Worm (Caenorhabditis elegans) whole organism, mixed stage, embryonic: Measurements from ENCODE around the gene plc-3.
A peak's percentile ranks its signal among the peaks of the same experiment; 100 is the strongest.

Experiments
- M03D4.4 ChIP-seq: sonication (generic microtip); optimal IDR thresholded peaks from 2 replicates; lab custom pipeline; 2017; ENCODE audit warnings: mild to moderate bottlenecking, missing genetic modification characterization, missing compliant biosample characterization
- bed-3 ChIP-seq: fragments of 200-800 bp; sonication (Bioruptor generic); optimal IDR thresholded peaks from 3 replicates; lab custom pipeline; 2018; ENCODE audit warnings: mild to moderate bottlenecking, missing genetic modification characterization, moderate library complexity, missing compliant biosample characterization
- blmp-1 ChIP-seq: fragments of 150-350 bp; optimal IDR thresholded peaks from 2 replicates; lab custom pipeline; 2014; ENCODE audit warnings: missing biosample characterization, missing genetic modification characterization
- ceh-43 ChIP-seq: fragments of 200-800 bp; sonication (Bioruptor generic); optimal IDR thresholded peaks from 2 replicates; lab custom pipeline; 2018; ENCODE audit warnings: mild to moderate bottlenecking, missing genetic modification characterization, moderate library complexity, missing compliant biosample characterization
- ces-1 ChIP-seq: fragments of 150-350 bp; optimal IDR thresholded peaks from 2 replicates; lab custom pipeline; 2014; ENCODE audit warnings: missing biosample characterization, missing genetic modification reagents, missing genetic modification characterization
- cnd-1 ChIP-seq: fragments of 200-800 bp; sonication (Bioruptor generic); optimal IDR thresholded peaks from 2 replicates; lab custom pipeline; 2018; ENCODE audit warnings: mild to moderate bottlenecking, missing genetic modification characterization, missing compliant biosample characterization
- drap-1 ChIP-seq: fragments of 200-800 bp; sonication (Bioruptor generic); optimal IDR thresholded peaks from 3 replicates; lab custom pipeline; 2018; ENCODE audit warnings: mild to moderate bottlenecking, missing genetic modification characterization, missing compliant biosample characterization
- elt-1 ChIP-seq: sonication (generic microtip); optimal IDR thresholded peaks from 2 replicates; lab custom pipeline; 2017; ENCODE audit warnings: missing genetic modification characterization, mild to moderate bottlenecking, missing compliant biosample characterization, antibody characterized with exemption, moderate library complexity, borderline replicate concordance; ENCODE audit not compliant: insufficient read depth
- elt-3 ChIP-seq: fragments of 150-350 bp; optimal IDR thresholded peaks from 2 replicates; lab custom pipeline; 2014; ENCODE audit warnings: missing biosample characterization, missing genetic modification characterization
- flh-1 ChIP-seq: fragments of 200-800 bp; sonication (Bioruptor generic); optimal IDR thresholded peaks from 2 replicates; lab custom pipeline; 2018; ENCODE audit warnings: mild to moderate bottlenecking, missing genetic modification characterization, moderate library complexity, missing compliant biosample characterization
- ham-2 ChIP-seq: fragments of 200-800 bp; sonication (Bioruptor generic); optimal IDR thresholded peaks from 2 replicates; lab custom pipeline; 2018; ENCODE audit warnings: mild to moderate bottlenecking, missing genetic modification characterization, missing compliant biosample characterization
- hlh-1 ChIP-seq: fragments of 150-350 bp; optimal IDR thresholded peaks from 2 replicates; lab custom pipeline; 2014; ENCODE audit warnings: missing biosample characterization, missing genetic modification reagents, missing genetic modification characterization
- lin-32 ChIP-seq: fragments of 200-800 bp; sonication (Bioruptor generic); optimal IDR thresholded peaks from 2 replicates; lab custom pipeline; 2018; ENCODE audit warnings: mild to moderate bottlenecking, missing genetic modification characterization, missing compliant biosample characterization
- lsy-2 ChIP-seq: fragments of 150-350 bp; optimal IDR thresholded peaks from 2 replicates; lab custom pipeline; 2014; ENCODE audit warnings: missing biosample characterization, missing genetic modification characterization
- mep-1 ChIP-seq: fragments of 150-350 bp; optimal IDR thresholded peaks from 2 replicates; lab custom pipeline; 2017; ENCODE audit warnings: missing biosample characterization, missing genetic modification reagents, missing genetic modification characterization, inconsistent platforms
- mls-2 ChIP-seq: sonication (generic microtip); optimal IDR thresholded peaks from 2 replicates; lab custom pipeline; 2016; ENCODE audit warnings: mild to moderate bottlenecking, missing genetic modification characterization, moderate library complexity, missing compliant biosample characterization
- nhr-12 ChIP-seq: fragments of 150-350 bp; optimal IDR thresholded peaks from 2 replicates; lab custom pipeline; 2014; ENCODE audit warnings: missing biosample characterization, missing genetic modification characterization
- nhr-2 ChIP-seq: fragments of 150-350 bp; optimal IDR thresholded peaks from 2 replicates; lab custom pipeline; 2014; ENCODE audit warnings: missing biosample characterization, missing genetic modification characterization
- nhr-28 ChIP-seq: fragments of 150-350 bp; optimal IDR thresholded peaks from 2 replicates; lab custom pipeline; 2014; ENCODE audit warnings: missing biosample characterization, missing genetic modification characterization
- nhr-76 ChIP-seq: sonication (generic microtip); optimal IDR thresholded peaks from 2 replicates; lab custom pipeline; 2017; ENCODE audit warnings: missing biosample characterization, missing genetic modification characterization
- pha-4 ChIP-seq: fragments of 150-350 bp; optimal IDR thresholded peaks from 2 replicates; lab custom pipeline; 2018; ENCODE audit warnings: missing biosample characterization, missing genetic modification reagents, missing genetic modification characterization
- sem-2 ChIP-seq: fragments of 200-800 bp; sonication (Bioruptor generic); optimal IDR thresholded peaks from 2 replicates; lab custom pipeline; 2018; ENCODE audit warnings: mild to moderate bottlenecking, missing genetic modification characterization, missing compliant biosample characterization
- sptf-1 ChIP-seq: sonication (generic microtip); optimal IDR thresholded peaks from 2 replicates; lab custom pipeline; 2017; ENCODE audit warnings: mild to moderate bottlenecking, missing genetic modification characterization, moderate library complexity, missing compliant biosample characterization
- tbx-8 ChIP-seq: fragments of 200-800 bp; sonication (Bioruptor generic); optimal IDR thresholded peaks from 2 replicates; lab custom pipeline; 2018; ENCODE audit warnings: mild to moderate bottlenecking, missing genetic modification characterization, moderate library complexity, missing compliant biosample characterization
- unc-120 ChIP-seq: sonication (generic microtip); optimal IDR thresholded peaks from 2 replicates; lab custom pipeline; 2017; ENCODE audit warnings: missing genetic modification characterization, missing compliant biosample characterization; ENCODE audit not compliant: poor library complexity, severe bottlenecking
- unc-39 ChIP-seq: fragments of 150-350 bp; optimal IDR thresholded peaks from 2 replicates; lab custom pipeline; 2014; ENCODE audit warnings: missing biosample characterization, missing genetic modification characterization
- unc-62 ChIP-seq: fragments of 150-350 bp; optimal IDR thresholded peaks from 2 replicates; lab custom pipeline; 2014; ENCODE audit warnings: missing biosample characterization, missing genetic modification reagents, missing genetic modification characterization
- zip-8 ChIP-seq: fragments of 150-350 bp; optimal IDR thresholded peaks from 2 replicates; lab custom pipeline; 2014; ENCODE audit warnings: missing biosample characterization, missing genetic modification characterization
- ztf-11 ChIP-seq: fragments of 150-350 bp; optimal IDR thresholded peaks from 2 replicates; lab custom pipeline; 2014; ENCODE audit warnings: missing biosample characterization, missing genetic modification characterization

plc-3 gene

DNA sequence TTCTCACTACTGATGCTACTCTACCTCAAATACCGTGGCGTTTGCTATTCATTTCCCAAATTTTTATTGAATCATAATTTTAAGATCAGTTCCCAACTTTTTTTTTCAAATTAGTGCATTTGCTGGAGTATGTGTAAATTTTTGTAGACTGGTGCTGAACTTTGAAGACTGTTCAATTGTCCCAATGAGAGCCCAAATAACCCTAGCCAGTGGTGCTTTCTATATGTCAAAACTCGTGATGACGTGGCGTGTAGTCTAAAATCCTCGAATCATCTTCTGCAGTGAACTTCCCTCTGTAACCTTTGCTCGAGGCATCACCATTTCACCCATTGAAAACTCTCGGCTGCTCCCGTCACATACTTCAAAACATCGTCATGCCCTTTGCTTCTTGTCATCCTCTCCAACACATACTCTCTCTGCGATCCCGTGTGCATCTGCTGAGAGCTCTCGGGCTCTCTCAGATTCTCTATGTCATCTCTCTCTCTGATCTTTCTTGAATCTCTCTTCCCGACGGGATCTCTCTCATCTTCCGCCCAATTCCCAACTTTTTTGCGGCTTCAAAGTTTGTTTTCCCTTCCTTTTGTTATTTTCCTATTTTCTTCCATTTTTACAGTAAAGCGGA lies 18.1 kb upstream of the plc-3 start:
- TF ChIP-seq elt-3 (tag; lab: Kevin White, UChicago) = no peak
- TF ChIP-seq hlh-1 (tag; lab: Kevin White, UChicago) = peak; percentile 53
- TF ChIP-seq ztf-11 (tag; lab: Kevin White, UChicago) = no peak
- no peak for TF ChIP-seq lin-32 (GFP tag; lab: Kevin White, UChicago)
- no peak for TF ChIP-seq nhr-2 (tag; lab: Kevin White, UChicago)
- no peak for TF ChIP-seq unc-120 (tag; lab: Kevin White, UChicago)
- TF ChIP-seq pha-4 (tag; lab: Kevin White, UChicago) = peak; percentile 32
- no peak for TF ChIP-seq zip-8 (tag; lab: Kevin White, UChicago)

DNA sequence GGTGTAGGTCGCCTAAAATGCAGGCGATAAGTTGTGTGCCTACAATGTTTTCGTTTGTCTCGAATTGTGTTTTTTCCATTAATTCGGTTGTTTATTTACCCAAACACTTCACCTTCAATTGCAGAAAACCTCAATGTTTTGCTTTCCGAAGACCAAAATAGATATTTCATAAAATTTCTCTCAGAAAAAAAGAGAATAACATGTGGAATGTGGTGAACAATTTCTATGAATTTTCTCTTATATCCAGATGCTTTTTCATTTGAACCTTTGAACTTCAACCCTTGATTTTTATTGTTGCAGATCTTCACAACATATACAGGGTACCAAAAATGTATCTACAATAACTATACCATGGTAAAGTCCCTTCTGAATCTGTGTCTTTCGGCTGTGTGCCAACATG lies 16.3 kb upstream of the plc-3 start, which contains the start of gene T01E8.1:
TSS of gene T01E8.1 (plus strand) at position 301 of the 400 bp plus-strand sequence.
- no peak for TF ChIP-seq mls-2 (tag; lab: Kevin White, UChicago)
- no peak for TF ChIP-seq ces-1 (GFP tag; lab: Kevin White, UChicago)
- TF ChIP-seq sptf-1 (tag; lab: Kevin White, UChicago) = no peak
- no peak for TF ChIP-seq hlh-1 (tag; lab: Kevin White, UChicago)
- no peak for TF ChIP-seq nhr-12 (tag; lab: Kevin White, UChicago)
- TF ChIP-seq sem-2 (GFP tag; lab: Kevin White, UChicago) = no peak
- no peak for TF ChIP-seq lin-32 (GFP tag; lab: Kevin White, UChicago)
- no peak for TF ChIP-seq mep-1
- no peak for TF ChIP-seq lsy-2 (tag; lab: Kevin White, UChicago)

DNA sequence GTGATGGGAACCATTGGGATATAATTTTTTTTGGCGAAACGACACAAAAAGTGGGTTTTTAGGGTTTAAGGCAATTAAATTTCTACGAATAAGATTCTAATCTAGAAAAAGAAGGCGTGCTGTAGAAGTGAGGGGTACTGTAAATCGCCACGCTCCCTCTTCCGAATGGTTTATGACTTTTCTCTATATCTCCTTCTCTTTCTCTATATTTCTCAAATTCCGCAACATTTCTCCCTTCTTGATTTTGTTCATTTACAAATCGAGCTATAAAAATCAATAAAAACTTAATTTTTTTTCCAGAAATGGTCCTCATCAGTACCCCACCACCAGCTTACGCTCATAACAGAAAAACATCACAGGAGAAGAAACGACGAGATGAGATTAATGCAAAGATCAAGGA lies 4.5 kb upstream of the plc-3 start, which contains the start of gene ref-1:
TSS of gene ref-1 (plus strand) at position 301 of the 400 bp plus-strand sequence.
- no peak for TF ChIP-seq blmp-1
- TF ChIP-seq drap-1 (GFP tag; lab: Kevin White, UChicago) = no peak
- TF ChIP-seq unc-62 (GFP tag; lab: Kevin White, UChicago) = no peak
- no peak for TF ChIP-seq bed-3 (GFP tag; lab: Kevin White, UChicago)
- no peak for TF ChIP-seq nhr-76 (tag; lab: Kevin White, UChicago)
- TF ChIP-seq M03D4.4 = no peak
- TF ChIP-seq sem-2 (GFP tag; lab: Kevin White, UChicago) = no peak
- no peak for TF ChIP-seq unc-120 (tag; lab: Kevin White, UChicago)
- no peak for TF ChIP-seq nhr-28 (tag; lab: Kevin White, UChicago)
- no peak for TF ChIP-seq ham-2 (GFP tag; lab: Kevin White, UChicago)
- no peak for TF ChIP-seq flh-1
- no peak for TF ChIP-seq mep-1
- no peak for TF ChIP-seq ceh-43 (GFP tag; lab: Kevin White, UChicago)
- TF ChIP-seq sptf-1 (tag; lab: Kevin White, UChicago) = no peak
- TF ChIP-seq pha-4 (tag; lab: Kevin White, UChicago) = no peak
- TF ChIP-seq cnd-1 = no peak
- TF ChIP-seq, all 35 proteins: peak for 0

DNA sequence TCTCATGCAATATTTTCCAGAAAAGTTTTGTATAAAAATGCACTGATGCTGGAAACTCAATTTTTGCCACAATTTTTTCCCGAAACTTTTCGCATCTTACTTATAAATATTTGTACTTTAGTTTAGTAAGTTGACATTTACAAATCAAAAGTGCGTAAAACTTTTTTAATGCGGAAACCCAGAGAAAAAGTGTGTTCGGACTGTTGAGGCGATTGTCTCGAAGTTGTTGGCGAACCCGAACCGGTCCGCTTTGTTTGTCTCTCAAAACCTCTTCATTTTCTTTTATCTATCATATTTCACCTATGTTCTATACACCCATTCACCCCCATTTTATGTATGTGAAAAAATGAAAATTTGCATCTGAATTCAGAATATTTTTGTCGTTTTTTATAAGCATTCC lies 2.0 kb upstream of the plc-3 start:
- TF ChIP-seq drap-1 (GFP tag; lab: Kevin White, UChicago) = no peak
- TF ChIP-seq tbx-8 (GFP tag; lab: Kevin White, UChicago) = no peak
- TF ChIP-seq unc-120 (tag; lab: Kevin White, UChicago) = no peak
- no peak for TF ChIP-seq zip-8 (tag; lab: Kevin White, UChicago)

DNA sequence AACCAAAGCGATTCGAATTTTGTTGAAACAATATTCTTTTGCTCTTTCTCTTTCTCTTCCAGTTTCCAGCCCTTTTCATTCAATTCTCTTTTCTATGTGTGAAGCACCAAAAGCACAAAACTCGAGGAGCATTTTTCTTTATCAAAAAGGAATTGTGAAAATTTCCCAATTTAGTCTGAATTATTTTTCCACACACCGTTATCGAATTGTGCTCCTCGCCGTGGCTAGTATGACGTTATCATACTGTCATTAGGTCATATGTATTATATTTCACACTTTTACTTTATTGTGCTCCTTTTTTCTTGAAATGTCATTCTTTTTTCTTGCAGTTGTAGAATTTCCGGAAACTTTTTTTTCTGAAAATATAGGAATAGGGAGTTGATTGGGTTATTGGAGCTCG lies 1.1 kb upstream of the plc-3 start:
- no peak for TF ChIP-seq M03D4.4
- TF ChIP-seq unc-39 = no peak
- no peak for TF ChIP-seq nhr-12 (tag; lab: Kevin White, UChicago)
- TF ChIP-seq pha-4 (tag; lab: Kevin White, UChicago) = no peak
- no peak for TF ChIP-seq cnd-1
- TF ChIP-seq unc-120 (tag; lab: Kevin White, UChicago) = no peak
- TF ChIP-seq elt-1 (tag; lab: Kevin White, UChicago) = no peak
